Worm (Caenorhabditis elegans) whole organism, L4/young adult: ENCODE data around the gene M7.12.

ENCODE experiments used
- W03F9.2 ChIP-seq: fragments of 150-350 bp; optimal IDR thresholded peaks from 2 replicates; lab custom pipeline; 2014; ENCODE audit warnings: missing biosample characterization, missing genetic modification characterization
- dao-5 ChIP-seq: sonication (generic microtip); optimal IDR thresholded peaks from 2 replicates; lab custom pipeline; 2016; ENCODE audit warnings: missing genotype, missing genetic modification characterization, moderate library complexity, missing compliant biosample characterization

ce11 chrIV:11063962-11064361 is 33.8 kb downstream of the M7.12 start, which contains the start of gene ttr-16:
- TF ChIP-seq W03F9.2 (tag; lab: Kevin White, UChicago), result no peak
- TF ChIP-seq dao-5 (tag; lab: Kevin White, UChicago), result no peak
